Worm (Caenorhabditis elegans): Measurements from ENCODE around the gene trpp-12.

DNA sequence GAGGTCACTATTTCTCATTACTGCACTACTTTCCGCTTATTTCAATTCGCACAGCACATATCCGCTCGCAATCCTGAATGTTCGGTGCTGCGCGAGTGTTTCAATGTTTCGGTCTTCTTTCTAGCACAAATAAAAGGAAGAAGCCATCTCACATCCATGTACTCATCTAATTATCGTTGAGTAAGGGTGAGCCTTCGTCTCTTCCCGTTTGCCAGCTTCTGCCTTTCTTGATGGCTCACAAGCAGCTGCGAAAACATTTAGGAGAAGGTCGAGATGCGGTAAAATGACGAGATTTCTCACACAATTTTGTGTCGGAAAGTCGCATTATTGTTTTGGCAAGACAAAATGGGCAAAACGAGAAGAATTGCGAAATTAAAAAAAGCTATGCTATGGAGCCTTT lies 45.4 kb downstream of the trpp-12 start:
- TF ChIP-seq pha-4 (tag; optimal IDR thresholded peaks at IDR 0.05) (no peak), unc-39 (tag; optimal IDR thresholded peaks at IDR 0.05) (no peak), nhr-12 (tag; optimal IDR thresholded peaks at IDR 0.05) (no peak), ces-1 (GFP tag; optimal IDR thresholded peaks at IDR 0.05) (peak; percentile 91), bed-3 (GFP tag; optimal IDR thresholded peaks at IDR 0.05) (no peak)

Data from whole organism, mixed stage, embryonic.